Worm (Caenorhabditis elegans) whole organism, L4 larva: ENCODE results near the gene mlk-1.
A peak's percentile ranks its signal among the peaks of the same experiment; 100 is the strongest.

Source experiments
- F10B5.3 ChIP-seq: sonication (generic microtip); optimal IDR thresholded peaks from 2 replicates; lab custom pipeline; 2016; ENCODE audit warnings: mild to moderate bottlenecking, missing genetic modification characterization, missing compliant biosample characterization
- T20F7.1 ChIP-seq: fragments of 200-800 bp; sonication (Bioruptor generic); optimal IDR thresholded peaks from 2 replicates; lab custom pipeline; 2018; ENCODE audit warnings: mild to moderate bottlenecking, missing genetic modification characterization, missing compliant biosample characterization
- Y48G9A.11 ChIP-seq: fragments of 200-800 bp; sonication (Bioruptor generic); IDR thresholded peaks from 2 replicates; pipeline ENCODE4 v1.3.6; 2022; ENCODE audit warnings: missing genetic modification reagents, missing genetic modification characterization, missing compliant biosample characterization
- ZK337.2 ChIP-seq: fragments of 200-800 bp; sonication (Bioruptor generic); IDR thresholded peaks from 2 replicates; pipeline ENCODE4 v1.3.6; 2022; ENCODE audit warnings: missing genetic modification reagents, missing genetic modification characterization, missing compliant biosample characterization
- ZK546.5 ChIP-seq, 2 experiments: sonication (generic microtip); optimal IDR thresholded peaks; 2 replicates each; lab custom pipeline; 2017; ENCODE audit warnings: missing biosample characterization in 2 of 2, missing genetic modification characterization in 2 of 2
- aha-1 ChIP-seq: fragments of 150-350 bp; peaks from one replicate; lab custom pipeline; 2014; ENCODE audit warnings: missing biosample characterization, missing genetic modification characterization
- ceh-20 ChIP-seq: fragments of 200-800 bp; sonication (Bioruptor generic); IDR thresholded peaks from 2 replicates; pipeline ENCODE4 v1.3.6; 2022; ENCODE audit warnings: missing genetic modification reagents, missing genetic modification characterization, missing compliant biosample characterization
- ceh-32 ChIP-seq: sonication (generic microtip); optimal IDR thresholded peaks from 2 replicates; lab custom pipeline; 2016; ENCODE audit warnings: mild to moderate bottlenecking, missing genetic modification characterization, missing compliant biosample characterization; ENCODE audit not compliant: poor library complexity
- ces-1 ChIP-seq: fragments of 150-350 bp; sonication (generic microtip); optimal IDR thresholded peaks from 4 replicates; lab custom pipeline; 2014; ENCODE audit warnings: missing biosample characterization, missing genetic modification reagents, missing genetic modification characterization
- ctbp-1 ChIP-seq: fragments of 200-800 bp; sonication (Bioruptor generic); IDR thresholded peaks from 2 replicates; pipeline ENCODE4 v1.3.6; 2022; ENCODE audit warnings: missing genetic modification reagents, missing genetic modification characterization, missing compliant biosample characterization
- daf-16 ChIP-seq, 3 experiments: sonication (generic microtip); optimal IDR thresholded peaks; 2 replicates each; lab custom pipeline; 2016 to 2017; ENCODE audit warnings: missing genetic modification characterization in 3 of 3, missing genetic modification reagents in 3 of 3, mild to moderate bottlenecking in 2 of 3, missing compliant biosample characterization in 2 of 3, missing biosample characterization in 1 of 3, moderate library complexity in 1 of 3
- dmd-6 ChIP-seq: fragments of 200-800 bp; sonication (Bioruptor generic); IDR thresholded peaks from 2 replicates; pipeline ENCODE4 v1.3.6; 2022; ENCODE audit warnings: missing genetic modification reagents, missing genetic modification characterization, missing compliant biosample characterization
- dmd-9 ChIP-seq: fragments of 200-800 bp; sonication (Bioruptor generic); IDR thresholded peaks from 2 replicates; pipeline ENCODE4 v1.3.6; 2022; ENCODE audit warnings: missing genetic modification reagents, missing genetic modification characterization, missing compliant biosample characterization
- dve-1 ChIP-seq: sonication (generic microtip); optimal IDR thresholded peaks from 2 replicates; lab custom pipeline; 2017; ENCODE audit warnings: antibody characterized with exemption, mild to moderate bottlenecking, missing genetic modification characterization, missing compliant biosample characterization; ENCODE audit not compliant: insufficient read depth
- hlh-11 ChIP-seq: fragments of 200-800 bp; sonication (Bioruptor generic); optimal IDR thresholded peaks from 2 replicates; lab custom pipeline; 2018; ENCODE audit warnings: mild to moderate bottlenecking, missing genetic modification characterization, missing compliant biosample characterization
- lim-7 ChIP-seq: fragments of 200-800 bp; sonication (Bioruptor generic); IDR thresholded peaks from 2 replicates; pipeline ENCODE4 v1.3.6; 2022; ENCODE audit warnings: missing genetic modification characterization, missing compliant biosample characterization
- lin-13 ChIP-seq: fragments of 150-350 bp; optimal IDR thresholded peaks from 2 replicates; lab custom pipeline; 2014; ENCODE audit warnings: missing biosample characterization, missing genetic modification reagents, missing genetic modification characterization
- lin-15B ChIP-seq: fragments of 150-350 bp; sonication (generic microtip); optimal IDR thresholded peaks from 3 replicates; lab custom pipeline; 2014; ENCODE audit warnings: missing biosample characterization, missing genetic modification characterization
- lin-38 ChIP-seq: fragments of 200-800 bp; sonication (Bioruptor generic); IDR thresholded peaks from 2 replicates; pipeline ENCODE4 v1.3.6; 2022; ENCODE audit warnings: missing genetic modification reagents, missing genetic modification characterization, missing compliant biosample characterization
- lin-39 ChIP-seq: fragments of 150-350 bp; optimal IDR thresholded peaks from 2 replicates; lab custom pipeline; 2014; ENCODE audit warnings: missing biosample characterization, missing genetic modification reagents, missing genetic modification characterization
- lsy-2 ChIP-seq, 2 experiments: fragments of 150-350 bp in 1 of 2; sonication (generic microtip) in 1 of 2; optimal IDR thresholded peaks; 2 replicates each; lab custom pipeline; 2014 to 2017; ENCODE audit warnings: missing biosample characterization in 2 of 2, missing genetic modification characterization in 2 of 2
- madf-5 ChIP-seq, 2 experiments: fragments of 200-800 bp; sonication (Bioruptor generic); IDR thresholded peaks; 2 replicates each; pipeline ENCODE4 v1.3.6; 2022; ENCODE audit warnings: missing compliant biosample characterization in 2 of 2, missing genetic modification characterization in 2 of 2
- mdl-1 ChIP-seq, 2 experiments: fragments of 150-350 bp in 1 of 2; sonication (generic microtip) in 1 of 2; optimal IDR thresholded peaks; 2 replicates each; lab custom pipeline; 2014 to 2017; ENCODE audit warnings: missing biosample characterization in 2 of 2, missing genetic modification characterization in 2 of 2
- mes-2 ChIP-seq: sonication (generic microtip); optimal IDR thresholded peaks from 2 replicates; lab custom pipeline; 2016; ENCODE audit warnings: missing genotype, mild to moderate bottlenecking, missing genetic modification characterization, missing compliant biosample characterization; ENCODE audit not compliant: poor library complexity, severe bottlenecking
- nhr-111 ChIP-seq: fragments of 200-800 bp; sonication (Bioruptor generic); optimal IDR thresholded peaks from 2 replicates; lab custom pipeline; 2018; ENCODE audit warnings: mild to moderate bottlenecking, missing genetic modification characterization, missing compliant biosample characterization
- nhr-237 ChIP-seq: sonication (generic microtip); optimal IDR thresholded peaks from 2 replicates; lab custom pipeline; 2017; ENCODE audit warnings: missing biosample characterization, missing genetic modification characterization
- nhr-25 ChIP-seq: sonication (generic microtip); optimal IDR thresholded peaks from 2 replicates; lab custom pipeline; 2017; ENCODE audit warnings: missing genetic modification characterization, mild to moderate bottlenecking, missing compliant biosample characterization, antibody characterized with exemption, moderate library complexity, borderline replicate concordance; ENCODE audit not compliant: insufficient read depth
- nhr-28 ChIP-seq: fragments of 150-350 bp; optimal IDR thresholded peaks from 2 replicates; lab custom pipeline; 2014; ENCODE audit warnings: missing biosample characterization, missing genetic modification characterization
- nhr-48 ChIP-seq: sonication (generic microtip); optimal IDR thresholded peaks from 2 replicates; lab custom pipeline; 2016; ENCODE audit warnings: mild to moderate bottlenecking, missing genetic modification characterization, missing compliant biosample characterization
- nhr-77 ChIP-seq: fragments of 150-350 bp; optimal IDR thresholded peaks from 2 replicates; lab custom pipeline; 2014; ENCODE audit warnings: missing biosample characterization, missing genetic modification characterization
- php-3 ChIP-seq: fragments of 200-800 bp; sonication (Bioruptor generic); IDR thresholded peaks from 2 replicates; pipeline ENCODE4 v1.3.6; 2022; ENCODE audit warnings: missing genetic modification reagents, missing genetic modification characterization, missing compliant biosample characterization
- pqm-1 ChIP-seq: sonication (generic microtip); optimal IDR thresholded peaks from 2 replicates; lab custom pipeline; 2017; ENCODE audit warnings: missing biosample characterization, missing genetic modification characterization
- sdz-12 ChIP-seq: fragments of 200-800 bp; sonication (Bioruptor generic); optimal IDR thresholded peaks from 2 replicates; lab custom pipeline; 2018; ENCODE audit warnings: mild to moderate bottlenecking, missing genetic modification characterization, missing compliant biosample characterization
- unc-62 ChIP-seq, 3 experiments: fragments of 150-350 bp in 1 of 3; sonication (generic microtip); optimal IDR thresholded peaks in 2 of 3; peaks in 1 of 3; 1 replicate in 1 of 3; 2 replicates in 2 of 3; lab custom pipeline; 2014 to 2017; ENCODE audit warnings: missing biosample characterization in 3 of 3, missing genetic modification characterization in 3 of 3, missing genetic modification reagents in 3 of 3, missing genotype in 1 of 3
- vab-7 ChIP-seq: fragments of 200-800 bp; sonication (Bioruptor generic); IDR thresholded peaks from 2 replicates; pipeline ENCODE4 v1.3.6; 2022; ENCODE audit warnings: missing genetic modification reagents, missing genetic modification characterization, missing compliant biosample characterization
- zip-2 ChIP-seq: fragments of 150-350 bp; optimal IDR thresholded peaks from 2 replicates; lab custom pipeline; 2014; ENCODE audit warnings: missing biosample characterization, missing genetic modification characterization

Gene mlk-1

ce11 chrV:5072082-5072481 is 7.5 kb upstream of the mlk-1 start, which contains the start of gene Y58A7A.2:
Gene Y58A7A.2, minus strand, starts transcription at chrV:5072182.
- TF ChIP-seq ZK337.2 (GFP tag; lab: Robert Waterston, UW) = no peak
- no peak for TF ChIP-seq lim-7
- TF ChIP-seq nhr-48 = no peak
- TF ChIP-seq F10B5.3 (tag; lab: Kevin White, UChicago) = no peak
- no peak for TF ChIP-seq lin-39 (tag; lab: Kevin White, UChicago)
- no peak for TF ChIP-seq nhr-111 (GFP tag; lab: Kevin White, UChicago)
- no peak for TF ChIP-seq ceh-32
- no peak for TF ChIP-seq zip-2 (tag; lab: Kevin White, UChicago)
- TF ChIP-seq ceh-20 = no peak
- TF ChIP-seq nhr-237 (tag; lab: Kevin White, UChicago) = no peak

DNA sequence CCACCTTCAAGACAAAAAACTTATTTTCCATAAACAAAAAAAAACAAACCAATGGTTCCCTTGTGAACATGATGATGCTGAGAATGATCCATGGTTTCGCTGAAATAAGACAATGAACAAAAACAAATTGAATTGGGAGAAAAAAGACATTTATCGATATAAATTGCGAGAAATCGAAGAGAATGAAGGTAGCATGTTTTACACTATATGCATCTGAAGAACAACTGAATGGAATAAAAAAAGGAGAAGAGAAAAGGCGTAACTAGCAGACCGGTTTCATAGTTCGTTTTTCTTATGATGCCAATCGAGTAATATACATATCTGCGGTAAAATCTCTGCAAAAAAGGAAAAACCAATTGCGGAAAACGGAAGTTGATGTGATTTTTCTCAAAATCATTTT is 4.8 kb upstream of the mlk-1 start, which contains the start of gene Y58A7A.1:
Gene Y58A7A.1, minus strand, starts transcription at position 101 of the 400 bp plus-strand sequence.
- TF ChIP-seq dmd-9 (GFP tag; lab: Robert Waterston, UW) = no peak
- no peak for TF ChIP-seq aha-1 (tag; lab: Kevin White, UChicago)
- TF ChIP-seq Y48G9A.11 (GFP tag; lab: Robert Waterston, UW) = no peak

- TF ChIP-seq nhr-77 (tag; lab: Kevin White, UChicago) = peak; percentile 47
- TF ChIP-seq dmd-6 = peak; percentile 57
- TF ChIP-seq sdz-12 (GFP tag; lab: Kevin White, UChicago) = no peak
- TF ChIP-seq mdl-1 (tag; optimal IDR thresholded peaks at IDR 0.05; lab: Kevin White, UChicago) = peak in 1 of 2 experiments; percentile 28
- no peak for TF ChIP-seq aha-1 (tag; lab: Kevin White, UChicago)
- no peak for TF ChIP-seq lin-38 (GFP tag; lab: Robert Waterston, UW)
- peak; percentile 43 for TF ChIP-seq hlh-11 (tag; lab: Kevin White, UChicago)
- peak; percentile 89 for TF ChIP-seq pqm-1 (tag; lab: Kevin White, UChicago)
- TF ChIP-seq vab-7 = no peak
- TF ChIP-seq lsy-2 (tag; optimal IDR thresholded peaks at IDR 0.05; lab: Kevin White, UChicago) = peak in 1 of 2 experiments; percentile 26
- TF ChIP-seq mes-2 = no peak
- TF ChIP-seq lin-15B = no peak
- peak; percentile 70 for TF ChIP-seq dve-1
- TF ChIP-seq unc-62 (GFP tag; optimal IDR thresholded peaks at IDR 0.05 in 1 of 2; lab: Kevin White, UChicago) = no peak
- TF ChIP-seq unc-62 (tag; optimal IDR thresholded peaks at IDR 0.05; lab: Kevin White, UChicago) = no peak
- TF ChIP-seq ceh-32 = no peak
- no peak for TF ChIP-seq ceh-20
- peak; percentile 84 for TF ChIP-seq nhr-28 (tag; lab: Kevin White, UChicago)
- TF ChIP-seq T20F7.1 (GFP tag; lab: Kevin White, UChicago) = peak; percentile 41
- TF ChIP-seq madf-5 (GFP tag; IDR thresholded peaks at IDR 0.05; lab: Robert Waterston, UW) = no peak
- TF ChIP-seq daf-16 (GFP tag; optimal IDR thresholded peaks at IDR 0.05; lab: Kevin White, UChicago) = no peak
- TF ChIP-seq daf-16 (tag; optimal IDR thresholded peaks at IDR 0.05; lab: Kevin White, UChicago) = peak; percentile 72
- peak; percentile 57; the same call in 1 of the 2 replicates for TF ChIP-seq php-3 (GFP tag; lab: Robert Waterston, UW)
Measured at ce11 chrV:5067390-5067789, 2.8 kb upstream of the mlk-1 start.

DNA sequence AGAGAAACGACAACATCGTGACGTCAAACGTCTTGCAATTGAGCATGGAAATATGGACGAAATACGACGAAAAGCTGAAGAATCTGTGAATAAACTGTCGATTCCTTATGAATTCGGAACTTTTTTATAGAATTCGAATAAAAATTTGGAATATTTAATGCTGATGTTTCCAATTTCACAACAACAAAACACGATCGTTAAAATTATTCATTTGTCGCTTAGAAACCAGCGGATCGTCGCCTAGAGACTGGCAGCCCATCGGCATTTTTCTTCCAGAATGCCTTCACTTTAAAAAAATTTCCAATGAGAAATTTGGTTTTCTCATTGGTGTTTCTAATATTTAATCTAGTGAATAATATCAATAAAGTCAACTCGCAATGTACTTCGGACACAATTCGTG is 11.3 kb downstream of the mlk-1 start, which contains the start of gene cwp-4:
Gene cwp-4, plus strand, starts transcription at position 301 of the 400 bp plus-strand sequence.
- TF ChIP-seq ZK546.5 (tag; optimal IDR thresholded peaks at IDR 0.05; lab: Kevin White, UChicago) (no peak), ces-1 (no peak), nhr-25 (tag; lab: Kevin White, UChicago) (no peak), dve-1 (no peak), F10B5.3 (tag; lab: Kevin White, UChicago) (no peak), lin-13 (GFP tag; lab: Kevin White, UChicago) (no peak), ctbp-1 (GFP tag; lab: Robert Waterston, UW) (no peak), dmd-9 (GFP tag; lab: Robert Waterston, UW) (no peak)
- TF ChIP-seq, all 104 proteins: peak for 0
